Fruit fly (Drosophila melanogaster) whole organism, embryonic: ENCODE data around the gene anchor.

Experiments used
- Adf1 ChIP-seq: fragments of 200-800 bp; sonication (Bioruptor generic); IDR thresholded peaks from 2 replicates; pipeline ENCODE4 v1.3.6; 2022; ENCODE audit warnings: missing biosample characterization, missing genetic modification characterization
- Aef1 ChIP-seq: fragments of 200-800 bp; sonication (Bioruptor generic); IDR thresholded peaks from 3 replicates; pipeline ENCODE4 v1.3.6; 2022; ENCODE audit warnings: missing biosample characterization, missing genetic modification characterization
- CG11695 ChIP-seq: fragments of 200-800 bp; sonication (Bioruptor generic); IDR thresholded peaks from 3 replicates; pipeline ENCODE4 v1.3.6; 2022; ENCODE audit warnings: missing biosample characterization, missing genetic modification characterization
- CG12769 ChIP-seq: fragments of 200-800 bp; sonication (Bioruptor generic); optimal IDR thresholded peaks from 2 replicates; lab custom pipeline; 2019; ENCODE audit warnings: missing biosample characterization, mild to moderate bottlenecking, missing genetic modification characterization, moderate library complexity
- CG16779 ChIP-seq: fragments of 200-800 bp; sonication (Bioruptor generic); IDR thresholded peaks from 2 replicates; pipeline ENCODE4 v1.3.6; 2022; ENCODE audit warnings: missing biosample characterization, missing genetic modification characterization
- CG18599 ChIP-seq: fragments of 200-800 bp; sonication (Bioruptor generic); optimal IDR thresholded peaks from 3 replicates; lab custom pipeline; 2017; ENCODE audit warnings: missing biosample characterization, missing genetic modification characterization, mild to moderate bottlenecking, moderate library complexity, missing genetic modification reagents
- CG3065 ChIP-seq: fragments of 200-800 bp; sonication (Bioruptor generic); optimal IDR thresholded peaks from 2 replicates; lab custom pipeline; 2016; ENCODE audit warnings: missing biosample characterization, missing genetic modification characterization
- CG3163 ChIP-seq: fragments of 200-800 bp; sonication (Bioruptor generic); optimal IDR thresholded peaks from 3 replicates; lab custom pipeline; 2016; ENCODE audit warnings: missing biosample characterization, missing genetic modification characterization
- CG3281 ChIP-seq: fragments of 200-800 bp; sonication (Bioruptor generic); optimal IDR thresholded peaks from 3 replicates; lab custom pipeline; 2017; ENCODE audit warnings: missing biosample characterization, mild to moderate bottlenecking, missing genetic modification characterization
- CG7357 ChIP-seq: fragments of 200-800 bp; sonication (Bioruptor generic); IDR thresholded peaks from 3 replicates; pipeline ENCODE4 v1.3.6; 2022; ENCODE audit warnings: missing biosample characterization, missing genetic modification characterization
- CG9215 ChIP-seq: fragments of 200-800 bp; sonication (Bioruptor generic); IDR thresholded peaks from 2 replicates; pipeline ENCODE4 v1.3.6; 2022; ENCODE audit warnings: missing biosample characterization, missing genetic modification characterization
- Deaf1 ChIP-seq: fragments of 200-800 bp; optimal IDR thresholded peaks from 3 replicates; lab custom pipeline; 2019; ENCODE audit warnings: missing biosample characterization, mild to moderate bottlenecking, missing genetic modification characterization, moderate library complexity
- Doc3 ChIP-seq: fragments of 200-800 bp; sonication (Bioruptor generic); IDR thresholded peaks from 3 replicates; pipeline ENCODE4 v1.3.6; 2022; ENCODE audit warnings: missing biosample characterization, missing genetic modification characterization; ENCODE audit not compliant: partially characterized antibody
- Eip74EF ChIP-seq, 2 experiments: fragments of 200-800 bp in 1 of 2; fragments of >200 bp in 1 of 2; sonication (Bioruptor generic) in 1 of 2; optimal IDR thresholded peaks; 2 replicates each; lab custom pipeline; 2017 to 2019; ENCODE audit warnings: missing biosample characterization in 2 of 2, missing genetic modification characterization in 2 of 2, mild to moderate bottlenecking in 1 of 2, moderate library complexity in 1 of 2
- Elba2 ChIP-seq: fragments of 200-800 bp; sonication (Bioruptor generic); optimal IDR thresholded peaks from 3 replicates; lab custom pipeline; 2016; ENCODE audit warnings: missing biosample characterization, missing genetic modification characterization
- Ets65A ChIP-seq: fragments of 200-800 bp; sonication (Bioruptor generic); peaks from one replicate; lab custom pipeline; 2016; ENCODE audit warnings: missing biosample characterization, missing genetic modification characterization
- HLH3B ChIP-seq: fragments of 200-800 bp; sonication (Bioruptor generic); IDR thresholded peaks from 2 replicates; pipeline ENCODE4 v1.3.6; 2022; ENCODE audit warnings: missing biosample characterization, missing genetic modification characterization
- Hey ChIP-seq: fragments of 200-800 bp; sonication (Bioruptor generic); optimal IDR thresholded peaks from 3 replicates; lab custom pipeline; 2018; ENCODE audit warnings: missing biosample characterization, mild to moderate bottlenecking, missing genetic modification characterization
- MESR4 ChIP-seq: fragments of 200-800 bp; sonication (Bioruptor generic); optimal IDR thresholded peaks from 2 replicates; lab custom pipeline; 2018; ENCODE audit warnings: missing biosample characterization, mild to moderate bottlenecking, missing genetic modification characterization, moderate library complexity
- Med ChIP-seq: fragments of 200-800 bp; sonication (Bioruptor generic); peaks from one replicate; lab custom pipeline; 2016; ENCODE audit warnings: missing biosample characterization, missing genetic modification characterization, mild to moderate bottlenecking, inconsistent platforms, moderate library complexity
- Meics ChIP-seq: fragments of 200-800 bp; sonication (Bioruptor generic); optimal IDR thresholded peaks from 2 replicates; lab custom pipeline; 2017; ENCODE audit warnings: missing biosample characterization, mild to moderate bottlenecking, missing genetic modification characterization
- Nf-YC ChIP-seq: fragments of 200-800 bp; optimal IDR thresholded peaks from 3 replicates; lab custom pipeline; 2019; ENCODE audit warnings: missing biosample characterization, mild to moderate bottlenecking, missing genetic modification characterization, moderate library complexity
- ara ChIP-seq: fragments of 200-800 bp; sonication (Bioruptor generic); IDR thresholded peaks from 2 replicates; pipeline ENCODE4 v1.3.6; 2022; ENCODE audit warnings: missing biosample characterization, missing genetic modification characterization
- bowl ChIP-seq: fragments of 200-800 bp; sonication (Bioruptor generic); IDR thresholded peaks from 2 replicates; pipeline ENCODE4 v1.3.6; 2022; ENCODE audit warnings: missing biosample characterization, missing genetic modification characterization
- cato ChIP-seq: fragments of 200-800 bp; sonication (Bioruptor generic); optimal IDR thresholded peaks from 2 replicates; lab custom pipeline; 2016; ENCODE audit warnings: missing biosample characterization, missing genetic modification characterization, borderline replicate concordance
- ci ChIP-seq: fragments of 200-800 bp; sonication (Bioruptor generic); IDR thresholded peaks from 3 replicates; pipeline ENCODE4 v1.3.6; 2022; ENCODE audit warnings: missing biosample characterization, missing genetic modification characterization
- eve ChIP-seq, 2 experiments: fragments of >200 bp; optimal IDR thresholded peaks; 2 replicates each; lab custom pipeline; 2017; ENCODE audit warnings: missing biosample characterization in 2 of 2, missing genetic modification characterization in 2 of 2
- exex ChIP-seq: fragments of 200-800 bp; sonication (Bioruptor generic); optimal IDR thresholded peaks from 4 replicates; lab custom pipeline; 2018; ENCODE audit warnings: missing biosample characterization, mild to moderate bottlenecking, missing genetic modification characterization, moderate library complexity
- ftz-f1 ChIP-seq: fragments of 200-800 bp; sonication (Bioruptor generic); optimal IDR thresholded peaks from 2 replicates; lab custom pipeline; 2016; ENCODE audit warnings: missing biosample characterization, missing genetic modification characterization
- grau ChIP-seq: fragments of 200-800 bp; optimal IDR thresholded peaks from 3 replicates; lab custom pipeline; 2019; ENCODE audit warnings: missing biosample characterization, mild to moderate bottlenecking, missing genetic modification characterization, moderate library complexity
- grn ChIP-seq: fragments of 200-800 bp; sonication (Bioruptor generic); optimal IDR thresholded peaks from 3 replicates; lab custom pipeline; 2017; ENCODE audit warnings: missing biosample characterization, missing genetic modification characterization
- hbn ChIP-seq: fragments of 200-800 bp; sonication (Bioruptor generic); IDR thresholded peaks from 2 replicates; pipeline ENCODE4 v1.3.6; 2022; ENCODE audit warnings: missing biosample characterization, missing genetic modification characterization; ENCODE audit not compliant: partially characterized antibody
- onecut ChIP-seq: fragments of 200-800 bp; sonication (Bioruptor generic); IDR thresholded peaks from 2 replicates; pipeline ENCODE4 v1.3.6; 2022; ENCODE audit warnings: missing biosample characterization, missing genetic modification characterization
- sens ChIP-seq: fragments of 200-800 bp; sonication (Bioruptor generic); peaks from one replicate; lab custom pipeline; 2016; ENCODE audit warnings: missing biosample characterization, missing genetic modification characterization
- so ChIP-seq: fragments of 200-800 bp; sonication (Bioruptor generic); IDR thresholded peaks from 3 replicates; pipeline ENCODE4 v1.3.6; 2022; ENCODE audit warnings: missing biosample characterization, missing genetic modification characterization
- sr ChIP-seq: fragments of 200-800 bp; sonication (Bioruptor generic); IDR thresholded peaks from 3 replicates; pipeline ENCODE4 v1.3.6; 2022; ENCODE audit warnings: missing biosample characterization, missing genetic modification characterization
- tna ChIP-seq: fragments of 200-800 bp; sonication (Bioruptor generic); IDR thresholded peaks from 2 replicates; pipeline ENCODE4 v1.3.6; 2022; ENCODE audit warnings: missing biosample characterization, missing genetic modification characterization; ENCODE audit not compliant: partially characterized antibody

The anchor gene

DNA sequence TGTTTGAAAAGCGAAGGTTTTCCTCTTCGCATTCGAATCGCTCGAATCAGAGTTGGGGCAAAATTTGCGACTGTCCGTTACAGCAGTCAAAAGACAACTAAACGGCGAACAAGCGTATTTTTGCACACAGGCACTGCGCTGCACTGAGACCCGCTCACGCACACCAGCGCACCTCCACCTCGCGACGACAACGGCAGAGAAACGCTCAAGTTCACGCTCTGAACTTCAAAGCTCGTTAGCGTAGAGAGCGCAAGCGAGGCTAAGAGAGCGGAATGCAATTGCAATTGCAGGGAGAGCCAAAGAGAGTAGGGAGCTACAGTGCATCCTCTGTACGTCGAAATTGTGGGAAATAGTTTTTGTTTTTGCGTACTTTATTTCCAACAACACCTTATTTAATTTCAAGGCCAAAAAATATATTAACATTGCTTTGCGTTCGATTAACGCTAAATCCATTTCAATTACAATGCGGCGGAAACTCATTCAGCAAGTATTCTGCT, 2.4 kb upstream of the anchor start, which contains the start of gene Eip74EF (continued):
- TF ChIP-seq Deaf1 (tag; lab: Kevin White, UChicago) (no peak), hbn (GFP tag; lab: Robert Waterston, UW) (peak; percentile 25; the same call in 1 of the 2 replicates), CG3065 (GFP tag; lab: Kevin White, UChicago) (no peak), CG9215 (GFP tag; lab: Robert Waterston, UW) (no peak), CG16779 (GFP tag; lab: Robert Waterston, UW) (no peak)

- peak; percentile 97 for TF ChIP-seq sr (GFP tag; lab: Robert Waterston, UW)
- TF ChIP-seq Elba2 (GFP tag; lab: Kevin White, UChicago): no peak
- TF ChIP-seq onecut (GFP tag; lab: Robert Waterston, UW): peak; percentile 39; the same call in 1 of the 2 replicates
- peak; percentile 51 for TF ChIP-seq Ets65A (GFP tag; lab: Kevin White, UChicago)
- 0 out of 3 replicates have a peak, but pooled peaks have one; percentile 24 for TF ChIP-seq CG7357 (GFP tag; lab: Robert Waterston, UW)
- TF ChIP-seq CG18599 (GFP tag; lab: Kevin White, UChicago): peak; percentile 28
- TF ChIP-seq so: peak; percentile 30; the same call in 1 of the 3 replicates
- TF ChIP-seq cato: no peak
- no peak for TF ChIP-seq Adf1 (GFP tag; lab: Robert Waterston, UW)
- TF ChIP-seq ftz-f1 (GFP tag; lab: Kevin White, UChicago): peak; percentile 41
- no peak for TF ChIP-seq Aef1 (GFP tag; lab: Robert Waterston, UW)
- peak; percentile 2 for TF ChIP-seq MESR4 (GFP tag; lab: Kevin White, UChicago)
- peak; percentile 6 for TF ChIP-seq Meics
- peak; percentile 6 for TF ChIP-seq CG3281 (GFP tag; lab: Kevin White, UChicago)
- peak; percentile 27 for TF ChIP-seq grau (tag; lab: Kevin White, UChicago)
- TF ChIP-seq Eip74EF (GFP tag; optimal IDR thresholded peaks at IDR 0.05; lab: Kevin White, UChicago): no peak
- TF ChIP-seq bowl: no peak
- peak; percentile 15; the same call in 1 of the 2 replicates for TF ChIP-seq ara (GFP tag; lab: Robert Waterston, UW)
- TF ChIP-seq sens (GFP tag; lab: Kevin White, UChicago): peak; percentile 74
- TF ChIP-seq tna (GFP tag; lab: Robert Waterston, UW): 0 out of 2 replicates have a peak, but pooled peaks have one; percentile 23
- TF ChIP-seq CG12769 (tag; lab: Kevin White, UChicago): peak; percentile 7
- peak; percentile 5 for TF ChIP-seq Med
- TF ChIP-seq Doc3: no peak
Observed at dm6 chr3L:17622081-17622850, 642 bp downstream of the anchor start.

DNA sequence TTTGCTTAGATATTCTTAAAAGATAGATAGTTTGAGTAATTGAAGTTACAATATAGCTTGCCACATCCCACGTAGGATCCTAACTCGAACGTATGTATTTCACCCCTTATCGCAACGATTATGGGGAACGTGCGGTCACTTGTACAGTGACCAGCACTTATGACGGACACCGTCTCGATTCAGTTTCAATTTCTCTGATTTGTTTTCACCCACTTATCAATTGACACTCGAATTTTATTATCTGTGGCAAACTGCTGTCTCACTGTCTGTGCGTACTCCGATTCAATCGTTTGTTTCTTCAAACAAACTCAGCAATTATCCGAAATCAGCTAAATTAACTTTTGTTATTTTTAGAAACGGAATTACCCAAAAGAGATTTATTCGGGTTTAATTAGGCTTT, 1.3 kb downstream of the anchor start:
- TF ChIP-seq HLH3B (GFP tag; lab: Robert Waterston, UW) (no peak), ci (GFP tag; lab: Robert Waterston, UW) (no peak), grn (GFP tag; lab: Kevin White, UChicago) (peak; percentile 11), Eip74EF (GFP tag; optimal IDR thresholded peaks at IDR 0.05; lab: Kevin White, UChicago) (peak in 1 of 2 experiments; percentile 67), Nf-YC (no peak), grau (tag; lab: Kevin White, UChicago) (peak; percentile 48), CG3163 (GFP tag; lab: Kevin White, UChicago) (no peak), eve (GFP tag; optimal IDR thresholded peaks at IDR 0.05; lab: Kevin White, UChicago) (peak in 1 of 2 experiments; percentile 12), CG11695 (GFP tag; lab: Robert Waterston, UW) (0 out of 3 replicates have a peak, but pooled peaks have one; percentile 22), Hey (tag; lab: Kevin White, UChicago) (peak; percentile 7), exex (tag; lab: Kevin White, UChicago) (peak; percentile 50)
